Worm (Caenorhabditis elegans) whole organism, midembryonic: ENCODE measurements around the gene B0252.8.

ENCODE experiments used
- klf-2 ChIP-seq: fragments of 200-800 bp; sonication (Bioruptor generic); conservative IDR thresholded peaks from 2 replicates; pipeline ENCODE4 v1.3.6; 2022; ENCODE audit warnings: missing genetic modification reagents, missing genetic modification characterization, missing compliant biosample characterization
- med-1 ChIP-seq: sonication (generic microtip); optimal IDR thresholded peaks from 2 replicates; lab custom pipeline; 2017; ENCODE audit warnings: missing genetic modification characterization, mild to moderate bottlenecking, missing compliant biosample characterization, antibody characterized with exemption, missing genetic modification reagents; ENCODE audit not compliant: insufficient read depth
- ref-1 ChIP-seq: fragments of 200-800 bp; sonication (Bioruptor generic); conservative IDR thresholded peaks from 2 replicates; pipeline ENCODE4 v1.3.6; 2022; ENCODE audit warnings: missing genetic modification reagents, missing genetic modification characterization, missing compliant biosample characterization
- tab-1 ChIP-seq: fragments of 200-800 bp; sonication (Bioruptor generic); IDR thresholded peaks from 2 replicates; pipeline ENCODE4 v1.3.6; 2022; ENCODE audit warnings: missing genetic modification characterization, missing compliant biosample characterization
- ztf-23 ChIP-seq: fragments of 200-800 bp; sonication (Bioruptor generic); IDR thresholded peaks from 2 replicates; pipeline ENCODE4 v1.3.6; 2022; ENCODE audit warnings: missing genetic modification reagents, missing genetic modification characterization, missing compliant biosample characterization
- ztf-29 ChIP-seq: fragments of 200-800 bp; sonication (Bioruptor generic); IDR thresholded peaks from 2 replicates; pipeline ENCODE4 v1.3.6; 2022; ENCODE audit warnings: missing genetic modification reagents, missing genetic modification characterization, missing compliant biosample characterization

- no peak for TF ChIP-seq ref-1
- no peak for TF ChIP-seq klf-2 (GFP tag; lab: Robert Waterston, UW)
- TF ChIP-seq tab-1 (GFP tag; lab: Robert Waterston, UW), result no peak
- no peak for TF ChIP-seq med-1
- no peak for TF ChIP-seq ztf-29
- TF ChIP-seq ztf-23, result no peak
These were observed 10.5 kb downstream of the B0252.8 start for ce11 chrII:6926488-6926887.
